Worm (Caenorhabditis elegans) whole organism, late embryonic: ENCODE results near the gene ZK596.2.

Experiments
- F13H6.1 ChIP-seq: sonication (generic microtip); optimal IDR thresholded peaks from 2 replicates; lab custom pipeline; 2016; ENCODE audit warnings: missing genetic modification characterization, missing compliant biosample characterization
- ceh-14 ChIP-seq: sonication (generic microtip); optimal IDR thresholded peaks from 2 replicates; lab custom pipeline; 2016; ENCODE audit warnings: missing genotype, missing genetic modification characterization, missing compliant biosample characterization
- ceh-18 ChIP-seq: sonication (generic microtip); optimal IDR thresholded peaks from 2 replicates; lab custom pipeline; 2016; ENCODE audit warnings: missing genetic modification characterization, missing compliant biosample characterization
- ceh-19 ChIP-seq: fragments of 200-800 bp; sonication (Bioruptor generic); optimal IDR thresholded peaks from 2 replicates; lab custom pipeline; 2018; ENCODE audit warnings: mild to moderate bottlenecking, missing genetic modification characterization, missing compliant biosample characterization
- ceh-2 ChIP-seq: sonication (generic microtip); optimal IDR thresholded peaks from 2 replicates; lab custom pipeline; 2016; ENCODE audit warnings: missing genotype, missing genetic modification characterization, missing compliant biosample characterization
- ceh-31 ChIP-seq: sonication (generic microtip); optimal IDR thresholded peaks from 2 replicates; lab custom pipeline; 2016; ENCODE audit warnings: missing genetic modification characterization, missing compliant biosample characterization
- ceh-34 ChIP-seq: sonication (generic microtip); optimal IDR thresholded peaks from 2 replicates; lab custom pipeline; 2016; ENCODE audit warnings: mild to moderate bottlenecking, missing genetic modification characterization, missing compliant biosample characterization
- ceh-6 ChIP-seq: fragments of 200-800 bp; sonication (Bioruptor generic); optimal IDR thresholded peaks from 2 replicates; lab custom pipeline; 2018; ENCODE audit warnings: mild to moderate bottlenecking, missing genetic modification characterization, missing compliant biosample characterization
- che-1 ChIP-seq: sonication (generic microtip); optimal IDR thresholded peaks from 2 replicates; lab custom pipeline; 2016; ENCODE audit warnings: mild to moderate bottlenecking, missing genetic modification characterization, missing compliant biosample characterization
- dve-1 ChIP-seq: sonication (generic microtip); optimal IDR thresholded peaks from 2 replicates; lab custom pipeline; 2017; ENCODE audit warnings: antibody characterized with exemption, mild to moderate bottlenecking, missing genetic modification characterization, missing compliant biosample characterization
- elt-2 ChIP-seq: sonication (generic microtip); optimal IDR thresholded peaks from 2 replicates; lab custom pipeline; 2016; ENCODE audit warnings: missing genetic modification reagents, missing genetic modification characterization, missing compliant biosample characterization
- ets-4 ChIP-seq: sonication (generic microtip); optimal IDR thresholded peaks from 2 replicates; lab custom pipeline; 2016; ENCODE audit warnings: missing genetic modification characterization, missing compliant biosample characterization
- eyg-1 ChIP-seq: sonication (generic microtip); optimal IDR thresholded peaks from 2 replicates; lab custom pipeline; 2016; ENCODE audit warnings: missing genotype, missing genetic modification characterization, missing compliant biosample characterization
- fkh-10 ChIP-seq: fragments of 150-350 bp; optimal IDR thresholded peaks from 2 replicates; lab custom pipeline; 2014; ENCODE audit warnings: missing biosample characterization, missing genetic modification reagents, missing genetic modification characterization
- fkh-6 ChIP-seq: sonication (generic microtip); optimal IDR thresholded peaks from 2 replicates; lab custom pipeline; 2016; ENCODE audit warnings: missing genetic modification characterization, missing compliant biosample characterization
- gmeb-2 ChIP-seq: sonication (generic microtip); optimal IDR thresholded peaks from 2 replicates; lab custom pipeline; 2016; ENCODE audit warnings: missing genetic modification characterization, inconsistent platforms, missing compliant biosample characterization
- hlh-15 ChIP-seq: sonication (generic microtip); optimal IDR thresholded peaks from 2 replicates; lab custom pipeline; 2016; ENCODE audit warnings: missing genetic modification characterization, missing compliant biosample characterization
- hlh-30 ChIP-seq: sonication (generic microtip); optimal IDR thresholded peaks from 2 replicates; lab custom pipeline; 2017; ENCODE audit warnings: antibody characterized with exemption, missing genetic modification characterization, missing compliant biosample characterization; ENCODE audit not compliant: insufficient read depth
- hlh-6 ChIP-seq: sonication (generic microtip); optimal IDR thresholded peaks from 2 replicates; lab custom pipeline; 2016; ENCODE audit warnings: missing genotype, missing genetic modification characterization, missing compliant biosample characterization
- hlh-8 ChIP-seq: sonication (generic microtip); optimal IDR thresholded peaks from 2 replicates; lab custom pipeline; 2016; ENCODE audit warnings: missing genotype, missing genetic modification characterization, missing compliant biosample characterization
- mec-3 ChIP-seq: sonication (generic microtip); optimal IDR thresholded peaks from 2 replicates; lab custom pipeline; 2016; ENCODE audit warnings: borderline replicate concordance, missing genetic modification characterization, missing compliant biosample characterization
- nhr-11 ChIP-seq: fragments of 150-350 bp; optimal IDR thresholded peaks from 2 replicates; lab custom pipeline; 2014; ENCODE audit warnings: missing biosample characterization, missing genetic modification characterization
- nhr-232 ChIP-seq: sonication (generic microtip); optimal IDR thresholded peaks from 2 replicates; lab custom pipeline; 2016; ENCODE audit warnings: missing genetic modification characterization, missing compliant biosample characterization
- npax-4 ChIP-seq: sonication (generic microtip); optimal IDR thresholded peaks from 2 replicates; lab custom pipeline; 2016; ENCODE audit warnings: missing genetic modification characterization, missing compliant biosample characterization
- odd-2 ChIP-seq: sonication (generic microtip); optimal IDR thresholded peaks from 2 replicates; lab custom pipeline; 2017; ENCODE audit warnings: antibody characterized with exemption, mild to moderate bottlenecking, missing genetic modification characterization, missing compliant biosample characterization
- pag-3 ChIP-seq: sonication (generic microtip); optimal IDR thresholded peaks from 2 replicates; lab custom pipeline; 2016; ENCODE audit warnings: missing compliant biosample characterization, missing genetic modification characterization, borderline replicate concordance
- pax-1 ChIP-seq: fragments of 150-350 bp; optimal IDR thresholded peaks from 2 replicates; lab custom pipeline; 2014; ENCODE audit warnings: missing biosample characterization, missing genetic modification characterization
- pha-4 ChIP-seq: fragments of 150-350 bp; optimal IDR thresholded peaks from 2 replicates; lab custom pipeline; 2018; ENCODE audit warnings: missing biosample characterization, missing genetic modification reagents, missing genetic modification characterization
- sdc-2 ChIP-seq: sonication (generic microtip); optimal IDR thresholded peaks from 2 replicates; lab custom pipeline; 2016; ENCODE audit warnings: missing genotype, missing genetic modification characterization, missing compliant biosample characterization
- sox-2 ChIP-seq: fragments of 200-800 bp; sonication (Bioruptor generic); IDR thresholded peaks from 2 replicates; pipeline ENCODE4 v1.3.6; 2022; ENCODE audit warnings: missing genetic modification reagents, missing genetic modification characterization, missing compliant biosample characterization
- sox-4 ChIP-seq: sonication (generic microtip); optimal IDR thresholded peaks from 2 replicates; lab custom pipeline; 2017; ENCODE audit warnings: mild to moderate bottlenecking, missing genetic modification characterization, inconsistent platforms, missing compliant biosample characterization
- syd-9 ChIP-seq: sonication (generic microtip); optimal IDR thresholded peaks from 2 replicates; lab custom pipeline; 2016; ENCODE audit warnings: mild to moderate bottlenecking, missing genetic modification characterization, moderate library complexity, missing compliant biosample characterization
- unc-3 ChIP-seq, 2 experiments: fragments of 200-800 bp in 1 of 2; sonication (Bioruptor generic) in 1 of 2; sonication (generic microtip) in 1 of 2; conservative IDR thresholded peaks in 1 of 2; optimal IDR thresholded peaks in 1 of 2; 2 replicates each; pipeline versions ENCODE4 v1.3.6 to Lab custom; 2016 to 2022; ENCODE audit warnings: missing compliant biosample characterization in 2 of 2, missing genetic modification characterization in 2 of 2, missing genetic modification reagents in 1 of 2
- unc-42 ChIP-seq: sonication (generic microtip); optimal IDR thresholded peaks from 2 replicates; lab custom pipeline; 2016; ENCODE audit warnings: missing genotype, missing genetic modification characterization, missing compliant biosample characterization
- unc-55 ChIP-seq: sonication (generic microtip); optimal IDR thresholded peaks from 2 replicates; lab custom pipeline; 2017; ENCODE audit warnings: missing biosample characterization, missing genetic modification reagents, missing genetic modification characterization
- unc-86 ChIP-seq: sonication (generic microtip); optimal IDR thresholded peaks from 2 replicates; lab custom pipeline; 2016; ENCODE audit warnings: missing genetic modification characterization, missing compliant biosample characterization
- zip-5 ChIP-seq: sonication (generic microtip); optimal IDR thresholded peaks from 2 replicates; lab custom pipeline; 2016; ENCODE audit warnings: missing genetic modification characterization, missing compliant biosample characterization
- ztf-16 ChIP-seq: sonication (generic microtip); optimal IDR thresholded peaks from 2 replicates; lab custom pipeline; 2017; ENCODE audit warnings: missing genetic modification characterization, missing compliant biosample characterization

ZK596.2 gene

DNA sequence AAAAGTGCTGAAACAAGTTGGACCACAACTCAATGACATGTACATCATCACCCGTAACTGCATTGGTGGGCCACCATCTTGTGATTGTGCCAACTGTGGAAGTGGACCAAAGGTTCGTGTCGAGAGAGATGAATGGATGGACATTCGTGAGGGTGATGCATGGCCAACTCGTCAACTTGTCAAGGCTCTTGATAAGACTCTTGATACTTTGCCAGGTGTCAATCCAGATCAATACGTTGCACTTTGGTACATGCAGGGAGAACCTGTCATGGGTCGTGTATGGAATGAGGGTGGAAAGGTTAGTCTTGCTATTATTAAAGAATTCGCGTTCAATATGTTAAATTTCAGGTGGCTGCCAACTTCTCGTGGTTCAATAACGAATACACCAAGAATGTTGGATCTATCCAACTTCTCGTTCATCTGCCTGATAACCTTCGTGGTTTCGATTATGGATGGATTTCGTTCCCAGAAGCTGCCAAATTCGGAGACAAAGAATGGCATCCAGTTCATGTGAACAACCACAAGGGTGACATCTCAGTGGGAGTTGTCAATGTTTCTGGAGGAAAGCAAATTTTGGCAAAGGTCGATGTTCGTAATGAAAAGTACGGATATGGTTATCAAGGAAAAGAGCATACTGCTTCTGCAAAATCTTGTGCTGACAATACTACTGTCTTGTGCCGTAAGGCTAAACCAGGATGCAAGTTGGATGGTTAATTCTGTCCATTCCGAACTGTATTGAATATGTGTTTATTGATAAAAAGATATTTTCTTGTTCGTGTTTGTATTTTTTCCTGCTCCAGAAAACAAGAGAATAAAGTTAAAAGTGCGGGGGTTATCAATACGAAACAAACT lies 41.5 kb upstream of the ZK596.2 start:
- TF ChIP-seq pax-1 (tag; lab: Kevin White, UChicago): no peak
- no peak for TF ChIP-seq ceh-31 (tag; lab: Kevin White, UChicago)
- no peak for TF ChIP-seq odd-2 (tag; lab: Kevin White, UChicago)
- TF ChIP-seq nhr-11: no peak
- no peak for TF ChIP-seq syd-9 (tag; lab: Kevin White, UChicago)
- no peak for TF ChIP-seq unc-55 (GFP tag; lab: Kevin White, UChicago)
- no peak for TF ChIP-seq ceh-34 (tag; lab: Kevin White, UChicago)
- TF ChIP-seq pag-3 (tag; lab: Kevin White, UChicago): no peak
- TF ChIP-seq nhr-232 (tag; lab: Kevin White, UChicago): no peak
- TF ChIP-seq mec-3 (tag; lab: Kevin White, UChicago): no peak
- no peak for TF ChIP-seq zip-5 (tag; lab: Kevin White, UChicago)
- no peak for TF ChIP-seq ztf-16 (tag; lab: Kevin White, UChicago)
- TF ChIP-seq eyg-1 (tag; lab: Kevin White, UChicago): no peak
- TF ChIP-seq ceh-14 (tag; lab: Kevin White, UChicago): no peak
- TF ChIP-seq F13H6.1 (tag; lab: Kevin White, UChicago): no peak
- no peak for TF ChIP-seq ceh-6
- no peak for TF ChIP-seq unc-3 (GFP tag; conservative IDR thresholded peaks at IDR 0.05; lab: Robert Waterston, UW)
- TF ChIP-seq unc-3 (tag; optimal IDR thresholded peaks at IDR 0.05; lab: Kevin White, UChicago): no peak
- no peak for TF ChIP-seq npax-4

DNA sequence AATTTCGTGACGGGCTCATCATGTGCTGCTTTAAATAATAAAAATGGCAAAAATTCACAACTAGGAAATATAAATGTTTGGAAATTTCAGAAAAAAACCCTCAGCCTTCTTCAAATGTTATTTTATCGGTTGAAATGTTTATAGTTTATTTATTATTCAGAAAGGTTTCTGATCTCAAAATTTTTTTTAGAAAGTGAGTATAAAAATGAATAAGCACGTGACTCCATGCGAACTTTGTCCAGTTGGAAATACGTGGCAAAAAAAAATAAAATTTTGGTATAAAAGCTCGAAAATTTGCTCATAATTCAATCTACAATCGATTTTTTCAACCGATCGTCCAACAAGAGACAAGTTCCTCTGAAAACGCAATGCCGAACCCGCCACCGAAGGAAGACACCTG lies 40.4 kb upstream of the ZK596.2 start, which contains the start of gene nsph-3.1:
nsph-3.1 (plus strand) TSS at position 301 of the 400 bp plus-strand sequence.
- TF ChIP-seq hlh-8 (no peak), elt-2 (tag; lab: Kevin White, UChicago) (no peak), fkh-6 (no peak), syd-9 (tag; lab: Kevin White, UChicago) (no peak), ceh-19 (GFP tag; lab: Kevin White, UChicago) (no peak), unc-42 (tag; lab: Kevin White, UChicago) (no peak), hlh-15 (tag; lab: Kevin White, UChicago) (no peak), pag-3 (tag; lab: Kevin White, UChicago) (no peak), dve-1 (tag; lab: Kevin White, UChicago) (no peak), mec-3 (tag; lab: Kevin White, UChicago) (no peak), ceh-31 (tag; lab: Kevin White, UChicago) (no peak), hlh-30 (no peak), ztf-16 (tag; lab: Kevin White, UChicago) (no peak), F13H6.1 (tag; lab: Kevin White, UChicago) (no peak), ceh-14 (tag; lab: Kevin White, UChicago) (no peak), fkh-10 (GFP tag; lab: Kevin White, UChicago) (no peak), gmeb-2 (tag; lab: Kevin White, UChicago) (no peak)

DNA sequence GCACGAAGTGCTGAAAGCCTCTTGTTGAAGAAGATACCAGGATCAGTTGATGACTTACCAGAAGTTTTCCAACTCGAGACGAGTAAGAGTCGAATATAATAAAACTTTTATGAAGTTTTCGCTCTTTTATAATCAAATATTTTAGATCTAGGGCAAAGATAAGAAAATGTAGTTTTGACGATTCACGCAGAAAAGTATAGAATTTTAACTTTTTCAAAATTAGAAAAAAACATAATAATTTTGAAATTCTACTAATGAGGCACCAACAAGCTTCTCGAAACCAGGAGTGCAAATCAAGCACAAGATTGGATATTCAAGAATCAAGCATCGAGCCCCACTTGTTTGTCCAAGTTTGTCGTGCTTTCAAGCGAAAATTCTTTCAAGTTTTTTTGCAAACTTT lies 39.7 kb upstream of the ZK596.2 start, which contains the start of gene Y69E1A.1:
Y69E1A.1 (minus strand) TSS at position 101 of the 400 bp plus-strand sequence.
- TF ChIP-seq mec-3 (tag; lab: Kevin White, UChicago) (no peak), ztf-16 (tag; lab: Kevin White, UChicago) (no peak), fkh-6 (no peak), fkh-10 (GFP tag; lab: Kevin White, UChicago) (no peak), unc-86 (no peak), ets-4 (tag; lab: Kevin White, UChicago) (no peak), che-1 (no peak), ceh-19 (GFP tag; lab: Kevin White, UChicago) (no peak), hlh-15 (tag; lab: Kevin White, UChicago) (no peak), ceh-18 (tag; lab: Kevin White, UChicago) (no peak), ceh-31 (tag; lab: Kevin White, UChicago) (no peak), ceh-14 (tag; lab: Kevin White, UChicago) (no peak), odd-2 (tag; lab: Kevin White, UChicago) (no peak), sox-4 (no peak), pha-4 (tag; lab: Kevin White, UChicago) (no peak), sdc-2 (tag; lab: Kevin White, UChicago) (no peak), sox-2 (GFP tag; lab: Robert Waterston, UW) (no peak), ceh-2 (tag; lab: Kevin White, UChicago) (no peak), hlh-6 (tag; lab: Kevin White, UChicago) (no peak)
